Fruit fly (Drosophila melanogaster) whole organism, wandering third instar larva: Measurements from ENCODE around the gene bur.

Source experiments
- Abd-B ChIP-seq: fragments of >200 bp; optimal IDR thresholded peaks from 2 replicates; lab custom pipeline; 2017; ENCODE audit warnings: missing biosample characterization, missing genetic modification characterization
- CG32264 ChIP-seq: fragments of 200-800 bp; sonication (Bioruptor generic); optimal IDR thresholded peaks from 2 replicates; lab custom pipeline; 2016; ENCODE audit warnings: missing biosample characterization, missing genetic modification characterization
- CG9705 ChIP-seq: fragments of 200-800 bp; sonication (Bioruptor generic); optimal IDR thresholded peaks from 2 replicates; lab custom pipeline; 2018; ENCODE audit warnings: missing biosample characterization, mild to moderate bottlenecking, missing genetic modification characterization
- CrebA ChIP-seq: fragments of 200-800 bp; sonication (Bioruptor generic); optimal IDR thresholded peaks from 2 replicates; lab custom pipeline; 2016; ENCODE audit warnings: missing biosample characterization, mild to moderate bottlenecking, missing genetic modification characterization, borderline replicate concordance
- Dfd ChIP-seq: fragments of >200 bp; optimal IDR thresholded peaks from 2 replicates; lab custom pipeline; 2017; ENCODE audit warnings: missing biosample characterization, missing genetic modification characterization
- Dif ChIP-seq: fragments of 200-275, 200-300 bp; sonication (Bioruptor generic); optimal IDR thresholded peaks from 2 replicates; lab custom pipeline; 2018; ENCODE audit warnings: missing biosample characterization, missing genetic modification characterization; ENCODE audit not compliant: partially characterized antibody
- GATAd ChIP-seq: sonication (Bioruptor generic); optimal IDR thresholded peaks from 2 replicates; lab custom pipeline; 2016; ENCODE audit warnings: missing biosample characterization, missing genetic modification characterization
- HLH106 ChIP-seq: fragments of 200-800 bp; optimal IDR thresholded peaks from 3 replicates; lab custom pipeline; 2019; ENCODE audit warnings: missing biosample characterization, mild to moderate bottlenecking, missing genetic modification characterization, moderate library complexity
- Hnf4 ChIP-seq: fragments of 200-800 bp; sonication (Bioruptor generic); optimal IDR thresholded peaks from 2 replicates; lab custom pipeline; 2016; ENCODE audit warnings: missing biosample characterization, mild to moderate bottlenecking, missing genetic modification characterization
- Hr78 ChIP-seq: fragments of >200 bp; optimal IDR thresholded peaks from 2 replicates; lab custom pipeline; 2017; ENCODE audit warnings: missing biosample characterization, missing genetic modification characterization
- Hr83 ChIP-seq: fragments of 200-300 bp; sonication (Bioruptor generic); optimal IDR thresholded peaks from 2 replicates; lab custom pipeline; 2016; ENCODE audit warnings: missing biosample characterization, mild to moderate bottlenecking, missing genetic modification characterization, moderate library complexity; ENCODE audit not compliant: poor library complexity, severe bottlenecking
- Jra ChIP-seq: sonication (Bioruptor generic); optimal IDR thresholded peaks from 2 replicates; lab custom pipeline; 2016; ENCODE audit warnings: missing biosample characterization, missing genetic modification characterization
- Mio ChIP-seq: sonication (Bioruptor generic); optimal IDR thresholded peaks from 2 replicates; lab custom pipeline; 2016; ENCODE audit warnings: missing biosample characterization, missing genetic modification characterization
- Myc ChIP-seq: fragments of >200 bp; optimal IDR thresholded peaks from 2 replicates; lab custom pipeline; 2017
- N ChIP-seq: fragments of >200 bp; optimal IDR thresholded peaks from 2 replicates; lab custom pipeline; 2018; ENCODE audit warnings: missing biosample characterization, missing external identifiers, missing genetic modification characterization
- OdsH ChIP-seq: fragments of 200-800 bp; sonication (Bioruptor generic); optimal IDR thresholded peaks from 2 replicates; lab custom pipeline; 2016; ENCODE audit warnings: missing biosample characterization, mild to moderate bottlenecking, missing genetic modification characterization
- Rel ChIP-seq, 2 experiments: fragments of 200-800 bp; sonication (Bioruptor generic) in 1 of 2; optimal IDR thresholded peaks; 2 replicates in 1 of 2; 3 replicates in 1 of 2; lab custom pipeline; 2016 to 2019; ENCODE audit warnings: mild to moderate bottlenecking in 2 of 2, missing biosample characterization in 2 of 2, missing genetic modification characterization in 2 of 2, moderate library complexity in 1 of 2
- Sp1 ChIP-seq: fragments of 200-800 bp; sonication (Bioruptor generic); optimal IDR thresholded peaks from 3 replicates; lab custom pipeline; 2019; ENCODE audit warnings: missing biosample characterization, mild to moderate bottlenecking, missing genetic modification characterization, moderate library complexity
- Vsx2 ChIP-seq: fragments of 200-300, 225-300 bp; sonication (Bioruptor generic); optimal IDR thresholded peaks from 2 replicates; lab custom pipeline; 2018; ENCODE audit warnings: missing biosample characterization, missing genetic modification characterization; ENCODE audit not compliant: partially characterized antibody
- br ChIP-seq: fragments of 200-800 bp; sonication (Bioruptor generic); optimal IDR thresholded peaks from 2 replicates; lab custom pipeline; 2016; ENCODE audit warnings: missing biosample characterization, missing genetic modification characterization
- brk ChIP-seq: fragments of 200-800 bp; sonication (Bioruptor generic); optimal IDR thresholded peaks from 2 replicates; lab custom pipeline; 2016; ENCODE audit warnings: missing biosample characterization, mild to moderate bottlenecking, missing genetic modification characterization
- dl ChIP-seq, 2 experiments: fragments of 175-275, 200-275 bp in 1 of 2; fragments of 200-275 bp in 1 of 2; sonication (Bioruptor generic); optimal IDR thresholded peaks; lab custom pipeline; 2018; ENCODE audit warnings: mild to moderate bottlenecking in 2 of 2, missing biosample characterization in 2 of 2, missing genetic modification characterization in 2 of 2, moderate library complexity in 2 of 2; ENCODE audit not compliant: partially characterized antibody in 2 of 2, insufficient read depth in 1 of 2
- dmrt93B ChIP-seq: fragments of 200-800 bp; sonication (Bioruptor generic); optimal IDR thresholded peaks from 2 replicates; lab custom pipeline; 2018; ENCODE audit warnings: missing biosample characterization, mild to moderate bottlenecking, missing genetic modification characterization
- dsf ChIP-seq: sonication (Bioruptor generic); optimal IDR thresholded peaks from 2 replicates; lab custom pipeline; 2016; ENCODE audit warnings: missing biosample characterization, missing genetic modification characterization, borderline replicate concordance
- ey ChIP-seq: fragments of 200-800 bp; sonication (Bioruptor generic); optimal IDR thresholded peaks from 2 replicates; lab custom pipeline; 2016; ENCODE audit warnings: missing biosample characterization, missing genetic modification characterization
- foxo ChIP-seq, 2 experiments: fragments of 200-800 bp; sonication (Bioruptor generic); optimal IDR thresholded peaks; 2 replicates in 1 of 2; 3 replicates in 1 of 2; lab custom pipeline; 2016 to 2017; ENCODE audit warnings: missing biosample characterization in 2 of 2, missing genetic modification characterization in 2 of 2
- fru ChIP-seq: fragments of 200-800 bp; sonication (Bioruptor generic); optimal IDR thresholded peaks from 3 replicates; lab custom pipeline; 2016; ENCODE audit warnings: missing biosample characterization, mild to moderate bottlenecking, missing genetic modification characterization
- h ChIP-seq: fragments of 200-800 bp; sonication (Bioruptor generic); optimal IDR thresholded peaks from 3 replicates; lab custom pipeline; 2016; ENCODE audit warnings: missing biosample characterization, mild to moderate bottlenecking, missing genetic modification characterization
- jim ChIP-seq: fragments of 175-275, 200-325 bp; sonication (Bioruptor generic); optimal IDR thresholded peaks from 2 replicates; lab custom pipeline; 2016; ENCODE audit warnings: missing biosample characterization, mild to moderate bottlenecking, missing genetic modification characterization
- lola ChIP-seq: fragments of >200 bp; optimal IDR thresholded peaks from 2 replicates; lab custom pipeline; 2017; ENCODE audit warnings: missing biosample characterization, missing genetic modification characterization
- pan ChIP-seq: fragments of >200 bp; optimal IDR thresholded peaks from 2 replicates; lab custom pipeline; 2017
- psq ChIP-seq: fragments of 200-800 bp; sonication (Bioruptor generic); optimal IDR thresholded peaks from 3 replicates; lab custom pipeline; 2017; ENCODE audit warnings: missing biosample characterization, mild to moderate bottlenecking, missing genetic modification characterization, moderate library complexity
- rgr ChIP-seq: fragments of 200-800 bp; sonication (Bioruptor generic); optimal IDR thresholded peaks from 3 replicates; lab custom pipeline; 2016; ENCODE audit warnings: missing biosample characterization, mild to moderate bottlenecking, missing genetic modification characterization
- sage ChIP-seq: fragments of 200-800 bp; sonication (Bioruptor generic); optimal IDR thresholded peaks from 2 replicates; lab custom pipeline; 2016; ENCODE audit warnings: missing biosample characterization, mild to moderate bottlenecking, missing genetic modification characterization
- sv ChIP-seq: fragments of 200-800 bp; sonication (Bioruptor generic); optimal IDR thresholded peaks from 3 replicates; lab custom pipeline; 2016; ENCODE audit warnings: missing biosample characterization, missing genetic modification characterization
- tai ChIP-seq: sonication (Bioruptor generic); optimal IDR thresholded peaks from 2 replicates; lab custom pipeline; 2016; ENCODE audit warnings: missing biosample characterization, missing genetic modification characterization
- usp ChIP-seq: fragments of >200 bp; optimal IDR thresholded peaks from 2 replicates; lab custom pipeline; 2017; ENCODE audit warnings: missing biosample characterization, missing genetic modification characterization
- woc ChIP-seq: sonication (Bioruptor generic); optimal IDR thresholded peaks from 2 replicates; lab custom pipeline; 2016; ENCODE audit warnings: missing biosample characterization, mild to moderate bottlenecking, missing genetic modification characterization

bur gene

dm6 chr2L:21148242-21148641, 31.2 kb downstream of the bur start, which contains the start of gene del:
del (minus strand) TSS chr2L:21148546.
- TF ChIP-seq usp (no peak), dsf (no peak), br (GFP tag; lab: Kevin White, UChicago) (no peak)

dm6 chr2L:21142972-21143385, 36.5 kb downstream of the bur start, which contains the start of gene pths:
pths (plus strand) TSS chr2L:21143229.
- TF ChIP-seq ey (GFP tag; lab: Kevin White, UChicago) = peak; percentile 35
- no peak for TF ChIP-seq OdsH
- peak; percentile 36 for TF ChIP-seq rgr (GFP tag; lab: Kevin White, UChicago)
- no peak for TF ChIP-seq pan (lab: Kevin White, UChicago)
- no peak for TF ChIP-seq foxo (GFP tag; optimal IDR thresholded peaks at IDR 0.05; lab: Kevin White, UChicago)
- peak; percentile 51 for TF ChIP-seq Myc
- TF ChIP-seq lola (GFP tag; lab: Kevin White, UChicago) = no peak
- no peak for TF ChIP-seq Dfd
- no peak for TF ChIP-seq tai
- no peak for TF ChIP-seq GATAd
- TF ChIP-seq sv (GFP tag; lab: Kevin White, UChicago) = no peak
- peak; percentile 49 for TF ChIP-seq Hnf4 (GFP tag; lab: Kevin White, UChicago)
- peak; percentile 37 for TF ChIP-seq Jra
- TF ChIP-seq CG32264 (GFP tag; lab: Kevin White, UChicago) = no peak
- TF ChIP-seq Vsx2 (GFP tag; lab: Kevin White, UChicago) = no peak
- TF ChIP-seq sage (GFP tag; lab: Kevin White, UChicago) = no peak
- no peak for TF ChIP-seq Dif (GFP tag; lab: Kevin White, UChicago)
- no peak for TF ChIP-seq Abd-B (GFP tag; lab: Kevin White, UChicago)
- no peak for TF ChIP-seq br (GFP tag; lab: Kevin White, UChicago)
- TF ChIP-seq CG9705 (GFP tag; lab: Kevin White, UChicago) = no peak
- TF ChIP-seq HLH106 (tag; lab: Kevin White, UChicago) = peak; percentile 40
- TF ChIP-seq fru (GFP tag; lab: Kevin White, UChicago) = no peak
- no peak for TF ChIP-seq Sp1 (GFP tag; lab: Kevin White, UChicago)
- no peak for TF ChIP-seq dl (GFP tag; optimal IDR thresholded peaks at IDR 0.05; lab: Kevin White, UChicago; ENCODE audit: insufficient read depth in 1 of 2, partially characterized antibody in 2 of 2)
- peak; percentile 65 for TF ChIP-seq woc
- TF ChIP-seq N (GFP tag; lab: Kevin White, UChicago) = peak; percentile 85
- TF ChIP-seq jim = no peak
- no peak for TF ChIP-seq usp
- TF ChIP-seq Hr78 = peak; percentile 43
- TF ChIP-seq Rel (GFP tag; optimal IDR thresholded peaks at IDR 0.05; lab: Kevin White, UChicago) = no peak
- TF ChIP-seq Rel (tag; optimal IDR thresholded peaks at IDR 0.05; lab: Kevin White, UChicago) = no peak
- no peak for TF ChIP-seq brk
- no peak for TF ChIP-seq dmrt93B
- no peak for TF ChIP-seq psq
- no peak for TF ChIP-seq CrebA (GFP tag; lab: Kevin White, UChicago)
- no peak for TF ChIP-seq h (GFP tag; lab: Kevin White, UChicago)
- TF ChIP-seq Mio (GFP tag; lab: Kevin White, UChicago) = no peak
- peak; percentile 38 for TF ChIP-seq Hr83
- TF ChIP-seq dsf = no peak

- no peak for TF ChIP-seq Dfd
- no peak for TF ChIP-seq tai
- TF ChIP-seq sv (GFP tag; lab: Kevin White, UChicago) = no peak
- no peak for TF ChIP-seq Vsx2 (GFP tag; lab: Kevin White, UChicago)
- TF ChIP-seq Rel (GFP tag; optimal IDR thresholded peaks at IDR 0.05; lab: Kevin White, UChicago) = no peak
- no peak for TF ChIP-seq Rel (tag; optimal IDR thresholded peaks at IDR 0.05; lab: Kevin White, UChicago)
- TF ChIP-seq ey (GFP tag; lab: Kevin White, UChicago) = no peak
- no peak for TF ChIP-seq rgr (GFP tag; lab: Kevin White, UChicago)
- no peak for TF ChIP-seq br (GFP tag; lab: Kevin White, UChicago)
- TF ChIP-seq dsf = no peak
- no peak for TF ChIP-seq Hnf4 (GFP tag; lab: Kevin White, UChicago)
- no peak for TF ChIP-seq Jra
- no peak for TF ChIP-seq h (GFP tag; lab: Kevin White, UChicago)
- no peak for TF ChIP-seq psq
- TF ChIP-seq Dif (GFP tag; lab: Kevin White, UChicago) = no peak
- TF ChIP-seq lola (GFP tag; lab: Kevin White, UChicago) = no peak
- no peak for TF ChIP-seq OdsH
- no peak for TF ChIP-seq pan (lab: Kevin White, UChicago)
These were observed 37.0 kb downstream of the bur start for dm6 chr2L:21142501-21142849.
